Fruit fly (Drosophila melanogaster) whole organism, embryonic: ENCODE data around the gene CG10674.

Experiments
- Bdp1 ChIP-seq: fragments of 200-800 bp; sonication (Bioruptor generic); optimal IDR thresholded peaks from 3 replicates; lab custom pipeline; 2016; ENCODE audit warnings: missing biosample characterization, missing genetic modification characterization
- Bgb ChIP-seq: fragments of 200-800 bp; sonication (Bioruptor generic); IDR thresholded peaks from 2 replicates; pipeline ENCODE4 v1.3.6; 2022; ENCODE audit warnings: missing biosample characterization, missing genetic modification characterization; ENCODE audit not compliant: partially characterized antibody
- CG12104 ChIP-seq: fragments of 200-800 bp; sonication (Bioruptor generic); optimal IDR thresholded peaks from 3 replicates; lab custom pipeline; 2016; ENCODE audit warnings: missing biosample characterization, missing genetic modification characterization
- CG12155 ChIP-seq: fragments of 200-800 bp; sonication (Bioruptor generic); optimal IDR thresholded peaks from 3 replicates; lab custom pipeline; 2016; ENCODE audit warnings: missing biosample characterization, missing genetic modification characterization
- CG13287 ChIP-seq: fragments of 200-800 bp; sonication (Bioruptor generic); IDR thresholded peaks from 2 replicates; pipeline ENCODE4 v1.3.6; 2022; ENCODE audit warnings: missing biosample characterization, missing genetic modification characterization; ENCODE audit not compliant: partially characterized antibody
- CG1529 ChIP-seq: fragments of 200-800 bp; sonication (Bioruptor generic); optimal IDR thresholded peaks from 3 replicates; lab custom pipeline; 2018; ENCODE audit warnings: missing biosample characterization, missing genetic modification characterization
- CG15514 ChIP-seq: fragments of 200-800 bp; sonication (Bioruptor generic); optimal IDR thresholded peaks from 3 replicates; lab custom pipeline; 2017; ENCODE audit warnings: missing biosample characterization, missing genetic modification characterization, mild to moderate bottlenecking, moderate library complexity, missing genetic modification reagents
- CG17612 ChIP-seq: fragments of 200-800 bp; sonication (Bioruptor generic); IDR thresholded peaks from 2 replicates; pipeline ENCODE4 v1.3.6; 2022; ENCODE audit warnings: missing biosample characterization, missing genetic modification characterization
- CG6272 ChIP-seq: fragments of 200-800 bp; sonication (Bioruptor generic); IDR thresholded peaks from 2 replicates; pipeline ENCODE4 v1.3.6; 2022; ENCODE audit warnings: missing biosample characterization, missing genetic modification characterization
- CG8290 ChIP-seq, 3 experiments: fragments of 200-800 bp; sonication (Bioruptor generic); optimal IDR thresholded peaks; 2 replicates each; lab custom pipeline; 2016 to 2019; ENCODE audit warnings: missing biosample characterization in 3 of 3, missing genetic modification characterization in 3 of 3, mild to moderate bottlenecking in 2 of 3, moderate library complexity in 1 of 3
- CG9727 ChIP-seq: fragments of 200-800 bp; sonication (Bioruptor generic); optimal IDR thresholded peaks from 3 replicates; lab custom pipeline; 2017; ENCODE audit warnings: missing biosample characterization, mild to moderate bottlenecking, missing genetic modification characterization
- CG9797 ChIP-seq: fragments of 200-800 bp; sonication (Bioruptor generic); optimal IDR thresholded peaks from 3 replicates; lab custom pipeline; 2018; ENCODE audit warnings: missing biosample characterization, mild to moderate bottlenecking, missing genetic modification characterization
- Dp ChIP-seq: fragments of 200-800 bp; sonication (Bioruptor generic); optimal IDR thresholded peaks from 2 replicates; lab custom pipeline; 2018; ENCODE audit warnings: missing biosample characterization, mild to moderate bottlenecking, missing genetic modification characterization, moderate library complexity
- Dref ChIP-seq: fragments of 200-800 bp; sonication (Bioruptor generic); IDR thresholded peaks from 2 replicates; pipeline ENCODE4 v1.3.6; 2022; ENCODE audit warnings: missing biosample characterization, missing genetic modification characterization
- E2f2 ChIP-seq: fragments of 200-800 bp; sonication (Bioruptor generic); IDR thresholded peaks from 2 replicates; pipeline ENCODE4 v1.3.6; 2022; ENCODE audit warnings: missing biosample characterization, missing genetic modification characterization
- Ets65A ChIP-seq: fragments of 200-800 bp; sonication (Bioruptor generic); peaks from one replicate; lab custom pipeline; 2016; ENCODE audit warnings: missing biosample characterization, missing genetic modification characterization
- Fer1 ChIP-seq: fragments of 200-800 bp; sonication (Bioruptor generic); optimal IDR thresholded peaks from 2 replicates; lab custom pipeline; 2017; ENCODE audit warnings: missing biosample characterization, mild to moderate bottlenecking, missing genetic modification characterization
- HLH54F ChIP-seq: fragments of 200-800 bp; sonication (Bioruptor generic); optimal IDR thresholded peaks from 3 replicates; lab custom pipeline; 2016; ENCODE audit warnings: missing biosample characterization, missing genetic modification characterization
- HmgZ ChIP-seq: fragments of 200-800 bp; sonication (Bioruptor generic); optimal IDR thresholded peaks from 2 replicates; lab custom pipeline; 2018; ENCODE audit warnings: missing biosample characterization, mild to moderate bottlenecking, missing genetic modification characterization
- Hmr ChIP-seq: fragments of 200-800 bp; sonication (Bioruptor generic); optimal IDR thresholded peaks from 3 replicates; lab custom pipeline; 2017; ENCODE audit warnings: mild to moderate bottlenecking, missing biosample characterization, missing genetic modification reagents, missing genetic modification characterization
- MBD-R2 ChIP-seq: fragments of 200-800 bp; sonication (Bioruptor generic); IDR thresholded peaks from 2 replicates; pipeline ENCODE4 v1.3.6; 2022; ENCODE audit warnings: missing biosample characterization, missing genetic modification characterization
- MESR4 ChIP-seq: fragments of 200-800 bp; sonication (Bioruptor generic); optimal IDR thresholded peaks from 2 replicates; lab custom pipeline; 2018; ENCODE audit warnings: missing biosample characterization, mild to moderate bottlenecking, missing genetic modification characterization, moderate library complexity
- Pdp1 ChIP-seq, 2 experiments: fragments of 200-800 bp; sonication (Bioruptor generic); optimal IDR thresholded peaks; 3 replicates each; lab custom pipeline; 2016; ENCODE audit warnings: missing biosample characterization in 2 of 2, missing genetic modification characterization in 2 of 2, mild to moderate bottlenecking in 1 of 2, moderate library complexity in 1 of 2
- Spps ChIP-seq: fragments of 200-800 bp; sonication (Bioruptor generic); optimal IDR thresholded peaks from 2 replicates; lab custom pipeline; 2018; ENCODE audit warnings: missing biosample characterization, mild to moderate bottlenecking, missing genetic modification characterization
- Vsx1 ChIP-seq: fragments of 200-800 bp; sonication (Bioruptor generic); optimal IDR thresholded peaks from 2 replicates; lab custom pipeline; 2017; ENCODE audit warnings: missing biosample characterization, mild to moderate bottlenecking, missing genetic modification characterization, missing genetic modification reagents
- YL-1 ChIP-seq: fragments of 200-800 bp; sonication (Bioruptor generic); optimal IDR thresholded peaks from 3 replicates; lab custom pipeline; 2017; ENCODE audit warnings: missing biosample characterization, mild to moderate bottlenecking, missing genetic modification characterization
- ato ChIP-seq: fragments of 200-800 bp; sonication (Bioruptor generic); IDR thresholded peaks from 2 replicates; pipeline ENCODE4 v1.3.6; 2022; ENCODE audit warnings: missing biosample characterization, missing genetic modification characterization; ENCODE audit not compliant: partially characterized antibody
- bsh ChIP-seq, 2 experiments: fragments of 200-800 bp; sonication (Bioruptor generic); optimal IDR thresholded peaks; 2 replicates each; lab custom pipeline; 2017 to 2018; ENCODE audit warnings: mild to moderate bottlenecking in 2 of 2, missing biosample characterization in 2 of 2, missing genetic modification characterization in 2 of 2, moderate library complexity in 1 of 2
- cas ChIP-seq: fragments of 200-800 bp; sonication (Bioruptor generic); IDR thresholded peaks from 2 replicates; pipeline ENCODE4 v1.3.6; 2022; ENCODE audit warnings: missing biosample characterization, missing genetic modification characterization
- ci ChIP-seq: fragments of 200-800 bp; sonication (Bioruptor generic); IDR thresholded peaks from 3 replicates; pipeline ENCODE4 v1.3.6; 2022; ENCODE audit warnings: missing biosample characterization, missing genetic modification characterization
- dati ChIP-seq: fragments of 200-800 bp; sonication (Bioruptor generic); IDR thresholded peaks from 2 replicates; pipeline ENCODE4 v1.3.6; 2022; ENCODE audit warnings: missing biosample characterization, missing genetic modification characterization
- dm ChIP-seq: fragments of 200-800 bp; sonication (Bioruptor generic); optimal IDR thresholded peaks from 3 replicates; lab custom pipeline; 2016; ENCODE audit warnings: missing biosample characterization, missing genetic modification characterization
- fd102C ChIP-seq: fragments of 200-800 bp; sonication (Bioruptor generic); optimal IDR thresholded peaks from 2 replicates; lab custom pipeline; 2018; ENCODE audit warnings: missing biosample characterization, mild to moderate bottlenecking, missing genetic modification characterization, moderate library complexity
- hbn ChIP-seq: fragments of 200-800 bp; sonication (Bioruptor generic); IDR thresholded peaks from 2 replicates; pipeline ENCODE4 v1.3.6; 2022; ENCODE audit warnings: missing biosample characterization, missing genetic modification characterization; ENCODE audit not compliant: partially characterized antibody
- insv ChIP-seq, 2 experiments: fragments of 200-800 bp; sonication (Bioruptor generic); optimal IDR thresholded peaks; 3 replicates each; lab custom pipeline; 2016 to 2018; ENCODE audit warnings: missing biosample characterization in 2 of 2, missing genetic modification characterization in 2 of 2
- jumu ChIP-seq: fragments of 200-800 bp; sonication (Bioruptor generic); optimal IDR thresholded peaks from 3 replicates; lab custom pipeline; 2016; ENCODE audit warnings: missing biosample characterization, missing genetic modification characterization
- nom ChIP-seq: fragments of 200-800 bp; sonication (Bioruptor generic); optimal IDR thresholded peaks from 2 replicates; lab custom pipeline; 2017; ENCODE audit warnings: missing biosample characterization, missing genetic modification characterization, mild to moderate bottlenecking, moderate library complexity, missing genetic modification reagents
- pzg ChIP-seq: fragments of 200-800 bp; sonication (Bioruptor generic); optimal IDR thresholded peaks from 3 replicates; lab custom pipeline; 2018; ENCODE audit warnings: missing biosample characterization, mild to moderate bottlenecking, missing genetic modification characterization, moderate library complexity
- scrt ChIP-seq: fragments of 200-800 bp; sonication (Bioruptor generic); optimal IDR thresholded peaks from 2 replicates; lab custom pipeline; 2018; ENCODE audit warnings: missing biosample characterization, mild to moderate bottlenecking, missing genetic modification characterization, moderate library complexity
- sd ChIP-seq: fragments of 200-800 bp; sonication (Bioruptor generic); optimal IDR thresholded peaks from 3 replicates; lab custom pipeline; 2018; ENCODE audit warnings: missing biosample characterization, mild to moderate bottlenecking, missing genetic modification characterization, moderate library complexity
- sens ChIP-seq: fragments of 200-800 bp; sonication (Bioruptor generic); peaks from one replicate; lab custom pipeline; 2016; ENCODE audit warnings: missing biosample characterization, missing genetic modification characterization
- sens-2 ChIP-seq: fragments of 200-800 bp; sonication (Bioruptor generic); IDR thresholded peaks from 2 replicates; pipeline ENCODE4 v1.3.6; 2022; ENCODE audit warnings: missing biosample characterization, missing genetic modification characterization
- tin ChIP-seq: fragments of 200-800 bp; sonication (Bioruptor generic); optimal IDR thresholded peaks from 3 replicates; lab custom pipeline; 2016; ENCODE audit warnings: missing biosample characterization, missing genetic modification characterization
- trem ChIP-seq: fragments of 200-800 bp; optimal IDR thresholded peaks from 3 replicates; lab custom pipeline; 2019; ENCODE audit warnings: missing biosample characterization, mild to moderate bottlenecking, missing genetic modification characterization, moderate library complexity
- unc-4 ChIP-seq: fragments of 200-800 bp; sonication (Bioruptor generic); IDR thresholded peaks from 2 replicates; pipeline ENCODE4 v1.3.6; 2022; ENCODE audit warnings: missing biosample characterization, missing genetic modification characterization; ENCODE audit not compliant: partially characterized antibody
- usp ChIP-seq: fragments of >200 bp; optimal IDR thresholded peaks from 2 replicates; lab custom pipeline; 2017; ENCODE audit warnings: missing biosample characterization, missing genetic modification characterization
- vfl ChIP-seq: fragments of 200-800 bp; sonication (Bioruptor generic); optimal IDR thresholded peaks from 2 replicates; lab custom pipeline; 2016; ENCODE audit warnings: missing biosample characterization, missing genetic modification characterization
- z ChIP-seq: fragments of 200-800 bp; sonication (Bioruptor generic); IDR thresholded peaks from 3 replicates; pipeline ENCODE4 v1.3.6; 2022; ENCODE audit warnings: missing biosample characterization, missing genetic modification characterization

The CG10674 gene

dm6 chr3L:5145814-5146244 lies 9.7 kb upstream of the CG10674 start, which contains the start of the genes Fitm and AlaRS-m (continued):
- TF ChIP-seq sens-2, result 0 out of 2 replicates have a peak, but pooled peaks have one; percentile 12
- TF ChIP-seq CG12104 (GFP tag; lab: Kevin White, UChicago), result no peak
- TF ChIP-seq Ets65A, result peak; percentile 82
- TF ChIP-seq tin (GFP tag; lab: Kevin White, UChicago), result no peak
- TF ChIP-seq HmgZ (tag; lab: Kevin White, UChicago), result peak; percentile 41
- TF ChIP-seq fd102C (GFP tag; lab: Kevin White, UChicago), result no peak
- TF ChIP-seq trem, result peak; percentile 9
- TF ChIP-seq Pdp1 (GFP tag; optimal IDR thresholded peaks at IDR 0.05; lab: Kevin White, UChicago), result peak in 1 of 2 experiments; percentile 2
- TF ChIP-seq vfl, result no peak
- TF ChIP-seq hbn (GFP tag; lab: Robert Waterston, UW), result 0 out of 2 replicates have a peak, but pooled peaks have one; percentile 29
- no peak for TF ChIP-seq cas (GFP tag; lab: Robert Waterston, UW)
- TF ChIP-seq Bdp1 (GFP tag; lab: Kevin White, UChicago), result no peak
- no peak for TF ChIP-seq CG9727 (GFP tag; lab: Kevin White, UChicago)
- 0 out of 2 replicates have a peak, but pooled peaks have one; percentile 25 for TF ChIP-seq unc-4
- no peak for TF ChIP-seq CG17612 (GFP tag; lab: Robert Waterston, UW)
- TF ChIP-seq sd (tag; lab: Kevin White, UChicago), result peak; percentile 96
- TF ChIP-seq Dp, result peak; percentile 55
- TF ChIP-seq dm (GFP tag; lab: Kevin White, UChicago), result peak; percentile 33
- 0 out of 3 replicates have a peak, but pooled peaks have one; percentile 14 for TF ChIP-seq ci
- TF ChIP-seq CG9797, result no peak
- peak; percentile 45; the same call in 1 of the 2 replicates for TF ChIP-seq Bgb (GFP tag; lab: Robert Waterston, UW)
- TF ChIP-seq ato (GFP tag; lab: Robert Waterston, UW), result 0 out of 2 replicates have a peak, but pooled peaks have one; percentile 19
- peak; percentile 88 for TF ChIP-seq scrt (GFP tag; lab: Kevin White, UChicago)
- TF ChIP-seq nom (GFP tag; lab: Kevin White, UChicago), result peak; percentile 17
- no peak for TF ChIP-seq usp
- peak; percentile 92 to 98 for TF ChIP-seq insv (GFP tag; optimal IDR thresholded peaks at IDR 0.05; lab: Kevin White, UChicago)
- TF ChIP-seq Vsx1 (GFP tag; lab: Kevin White, UChicago), result no peak
- peak; percentile 51; the same call in 1 of the 2 replicates for TF ChIP-seq CG13287
- TF ChIP-seq dati, result no peak
- TF ChIP-seq YL-1 (GFP tag; lab: Kevin White, UChicago), result peak; percentile 67
- TF ChIP-seq Fer1 (GFP tag; lab: Kevin White, UChicago), result peak; percentile 7
- TF ChIP-seq MESR4, result peak; percentile 68
- 0 out of 2 replicates have a peak, but pooled peaks have one; percentile 28 for TF ChIP-seq Dref (GFP tag; lab: Robert Waterston, UW)

- TF ChIP-seq HLH54F (no peak), Dp (peak; percentile 87), bsh (GFP tag; optimal IDR thresholded peaks at IDR 0.05; lab: Kevin White, UChicago) (peak in 1 of 2 experiments; percentile 53), E2f2 (GFP tag; lab: Robert Waterston, UW) (peak; percentile 89), Pdp1 (GFP tag; optimal IDR thresholded peaks at IDR 0.05; lab: Kevin White, UChicago) (peak in 1 of 2 experiments; percentile 44), pzg (GFP tag; lab: Kevin White, UChicago) (peak; percentile 24), Spps (tag; lab: Kevin White, UChicago) (no peak), sens (GFP tag; lab: Kevin White, UChicago) (peak; percentile 64), Dref (GFP tag; lab: Robert Waterston, UW) (no peak), z (no peak), CG6272 (GFP tag; lab: Robert Waterston, UW) (no peak), CG12155 (GFP tag; lab: Kevin White, UChicago) (no peak), CG8290 (GFP tag; optimal IDR thresholded peaks at IDR 0.05; lab: Kevin White, UChicago) (no peak), CG8290 (tag; optimal IDR thresholded peaks at IDR 0.05; lab: Kevin White, UChicago) (no peak), jumu (GFP tag; lab: Kevin White, UChicago) (no peak), MBD-R2 (GFP tag; lab: Robert Waterston, UW) (peak; percentile 35), CG15514 (peak; percentile 96), Hmr (GFP tag; lab: Kevin White, UChicago) (no peak), nom (GFP tag; lab: Kevin White, UChicago) (peak; percentile 79), CG1529 (no peak)
Observed at dm6 chr3L:5141380-5142101, 5.4 kb upstream of the CG10674 start, which contains the start of the genes Dhrs4 and Gdap1. Gene Dhrs4, minus strand, starts transcription at chr3L:5141646. Gene Gdap1, plus strand, starts transcription at chr3L:5141953.
